Fruit fly (Drosophila melanogaster): ENCODE results near the gene CG15386.

CG15386 gene

DNA sequence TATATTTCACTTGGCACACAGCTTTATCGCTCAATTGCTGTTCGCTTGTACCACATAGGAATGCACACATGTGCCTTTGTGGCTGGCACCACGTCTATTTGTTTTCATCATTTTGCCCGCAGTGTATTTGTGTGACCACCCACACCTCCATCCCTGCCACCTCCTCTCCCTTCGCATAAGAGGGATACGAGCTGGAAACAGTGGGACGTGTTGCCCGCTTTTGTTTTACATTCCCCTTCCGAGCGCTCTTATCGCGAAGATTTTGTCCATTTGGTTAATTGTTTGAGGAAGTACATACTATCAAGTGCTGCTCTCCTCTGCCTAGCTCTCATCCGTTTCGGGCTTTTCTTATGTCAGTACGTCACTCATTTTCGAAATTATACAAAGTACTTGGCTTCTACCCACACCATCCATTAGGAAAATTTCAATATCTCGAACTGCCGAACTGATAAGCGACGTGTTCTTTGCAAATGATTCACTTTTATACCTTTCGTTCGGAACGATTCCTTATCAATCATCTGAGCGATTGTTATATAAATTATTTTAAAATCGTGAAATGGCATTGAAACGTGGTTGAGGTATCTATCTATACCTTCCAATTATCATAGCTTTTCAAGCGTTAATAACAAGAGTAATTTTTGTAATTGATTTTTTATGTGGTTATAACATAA lies 11.3 kb upstream of the CG15386 start (continued):
- TF ChIP-seq CG15011 (GFP tag; optimal IDR thresholded peaks at IDR 0.05) = no peak
- no peak for TF ChIP-seq oc (tag; optimal IDR thresholded peaks at IDR 0.05)
- no peak for TF ChIP-seq Sin3A (optimal IDR thresholded peaks at IDR 0.05)
- TF ChIP-seq Six4 (GFP tag; optimal IDR thresholded peaks at IDR 0.05) = no peak
- peak; percentile 34 for TF ChIP-seq sd (tag; optimal IDR thresholded peaks at IDR 0.05)
- no peak for TF ChIP-seq TFAM (GFP tag; optimal IDR thresholded peaks at IDR 0.05)
- TF ChIP-seq gsb-n (tag; optimal IDR thresholded peaks at IDR 0.05) = no peak
- no peak for TF ChIP-seq CG31365 (tag; optimal IDR thresholded peaks at IDR 0.05)
- peak; percentile 62 for TF ChIP-seq BtbVII (GFP tag; optimal IDR thresholded peaks at IDR 0.05)
- TF ChIP-seq CG3838 (GFP tag; optimal IDR thresholded peaks at IDR 0.05) = no peak
- TF ChIP-seq CG11456 (GFP tag; IDR thresholded peaks at IDR 0.05) = no peak
- peak; percentile 52 for TF ChIP-seq sens (GFP tag)
- no peak for TF ChIP-seq CG1529 (GFP tag; optimal IDR thresholded peaks at IDR 0.05)
- no peak for TF ChIP-seq CG12391 (tag; optimal IDR thresholded peaks at IDR 0.05)
- TF ChIP-seq HLH4C (GFP tag; IDR thresholded peaks at IDR 0.05; ENCODE audit: partially characterized antibody) = 0 out of 3 replicates have a peak, but pooled peaks have one; percentile 16
- no peak for TF ChIP-seq Fer3 (tag; optimal IDR thresholded peaks at IDR 0.05)
- no peak for TF ChIP-seq ase (GFP tag; IDR thresholded peaks at IDR 0.05)
- TF ChIP-seq CG17829 (tag; optimal IDR thresholded peaks at IDR 0.05) = no peak
- TF ChIP-seq chinmo (GFP tag; IDR thresholded peaks at IDR 0.05; ENCODE audit: partially characterized antibody) = no peak
- no peak for TF ChIP-seq pan (optimal IDR thresholded peaks at IDR 0.05)
- no peak for TF ChIP-seq pan (GFP tag; optimal IDR thresholded peaks at IDR 0.05 in 1 of 2, IDR thresholded peaks at IDR 0.05 in 1 of 2)
- TF ChIP-seq slp2 (GFP tag; optimal IDR thresholded peaks at IDR 0.05) = no peak
- no peak for TF ChIP-seq CG8290 (GFP tag; optimal IDR thresholded peaks at IDR 0.05)
- TF ChIP-seq CG8290 (tag; optimal IDR thresholded peaks at IDR 0.05) = peak in 1 of 2 experiments; percentile 37
- TF ChIP-seq nmo (GFP tag; optimal IDR thresholded peaks at IDR 0.05) = no peak
- TF ChIP-seq lov (optimal IDR thresholded peaks at IDR 0.05) = no peak
- TF ChIP-seq lov (GFP tag; IDR thresholded peaks at IDR 0.05) = no peak; the same call in 2 of the 3 replicates
- no peak; the same call in 1 of the 2 replicates for TF ChIP-seq CG32532 (GFP tag; IDR thresholded peaks at IDR 0.05)
- no peak for TF ChIP-seq Atf6 (GFP tag; IDR thresholded peaks at IDR 0.05)
- TF ChIP-seq tup (GFP tag; optimal IDR thresholded peaks at IDR 0.05) = no peak
- no peak for TF ChIP-seq CG6254 (GFP tag; optimal IDR thresholded peaks at IDR 0.05)
- TF ChIP-seq E2f1 (GFP tag; IDR thresholded peaks at IDR 0.05) = no peak
- no peak for TF ChIP-seq gcm (GFP tag; optimal IDR thresholded peaks at IDR 0.05)
- no peak for TF ChIP-seq CG12104 (GFP tag; optimal IDR thresholded peaks at IDR 0.05)
- TF ChIP-seq ind (GFP tag; optimal IDR thresholded peaks at IDR 0.05) = no peak
- no peak for TF ChIP-seq crc (GFP tag; optimal IDR thresholded peaks at IDR 0.05)
- TF ChIP-seq CG11560 (tag; IDR thresholded peaks at IDR 0.05) = no peak
- no peak for TF ChIP-seq CG4854 (GFP tag; optimal IDR thresholded peaks at IDR 0.05)
- no peak for TF ChIP-seq az2 (GFP tag; optimal IDR thresholded peaks at IDR 0.05)
- no peak for TF ChIP-seq Hr78 (GFP tag; optimal IDR thresholded peaks at IDR 0.05)
- peak; percentile 16 for TF ChIP-seq CG4707 (GFP tag; optimal IDR thresholded peaks at IDR 0.05)
- TF ChIP-seq CG4820 (GFP tag; optimal IDR thresholded peaks at IDR 0.05) = no peak
- 0 out of 2 replicates have a peak, but pooled peaks have one; percentile 23 for TF ChIP-seq Drgx (GFP tag; IDR thresholded peaks at IDR 0.05)

Measured in whole organism, embryonic.